Fruit fly (Drosophila melanogaster): ENCODE data around the gene bchs.

dm6 chr2L:5893796-5894195, 13.2 kb upstream of the bchs start, which contains the start of gene Acp26Aa:
- no peak for TF ChIP-seq CG14014 (GFP tag; IDR thresholded peaks at IDR 0.05)
- TF ChIP-seq Ssrp (tag; optimal IDR thresholded peaks at IDR 0.05) = no peak
